Fruit fly (Drosophila melanogaster) whole organism, embryonic: Measurements from ENCODE around the gene CG10508.

Source experiments
- B-H2 ChIP-seq: fragments of 200-800 bp; sonication (Bioruptor generic); optimal IDR thresholded peaks from 2 replicates; lab custom pipeline; 2018; ENCODE audit warnings: missing biosample characterization, mild to moderate bottlenecking, missing genetic modification characterization
- C15 ChIP-seq: fragments of 200-800 bp; sonication (Bioruptor generic); IDR thresholded peaks from 3 replicates; pipeline ENCODE4 v1.3.6; 2022; ENCODE audit warnings: missing biosample characterization, missing genetic modification characterization
- CG10543 ChIP-seq: fragments of 200-800 bp; sonication (Bioruptor generic); optimal IDR thresholded peaks from 3 replicates; lab custom pipeline; 2017; ENCODE audit warnings: missing biosample characterization, mild to moderate bottlenecking, missing genetic modification characterization, moderate library complexity
- CG11504 ChIP-seq: fragments of 200-800 bp; sonication (Bioruptor generic); optimal IDR thresholded peaks from 3 replicates; lab custom pipeline; 2019; ENCODE audit warnings: missing biosample characterization, mild to moderate bottlenecking, missing genetic modification characterization, moderate library complexity
- CG12071 ChIP-seq: fragments of 200-800 bp; sonication (Bioruptor generic); optimal IDR thresholded peaks from 3 replicates; lab custom pipeline; 2018; ENCODE audit warnings: missing biosample characterization, mild to moderate bottlenecking, missing genetic modification characterization
- CG1233 ChIP-seq: fragments of 200-800 bp; sonication (Bioruptor generic); optimal IDR thresholded peaks from 4 replicates; lab custom pipeline; 2018; ENCODE audit warnings: missing biosample characterization, mild to moderate bottlenecking, missing genetic modification characterization
- CG13424 ChIP-seq: fragments of 200-800 bp; sonication (Bioruptor generic); optimal IDR thresholded peaks from 2 replicates; lab custom pipeline; 2019; ENCODE audit warnings: missing biosample characterization, mild to moderate bottlenecking, missing genetic modification characterization, moderate library complexity
- CG14014 ChIP-seq: fragments of 200-800 bp; sonication (Bioruptor generic); IDR thresholded peaks from 2 replicates; pipeline ENCODE4 v1.3.6; 2022; ENCODE audit warnings: missing biosample characterization, missing genetic modification characterization
- CG14441 ChIP-seq: fragments of 200-800 bp; sonication (Bioruptor generic); IDR thresholded peaks from 2 replicates; pipeline ENCODE4 v1.3.6; 2022; ENCODE audit warnings: missing biosample characterization, missing genetic modification characterization
- CG15073 ChIP-seq: fragments of 200-800 bp; sonication (Bioruptor generic); optimal IDR thresholded peaks from 2 replicates; lab custom pipeline; 2016; ENCODE audit warnings: missing biosample characterization, missing genetic modification characterization
- CG16779 ChIP-seq: fragments of 200-800 bp; sonication (Bioruptor generic); IDR thresholded peaks from 2 replicates; pipeline ENCODE4 v1.3.6; 2022; ENCODE audit warnings: missing biosample characterization, missing genetic modification characterization
- CG1792 ChIP-seq: fragments of 200-800 bp; sonication (Bioruptor generic); optimal IDR thresholded peaks from 2 replicates; lab custom pipeline; 2016; ENCODE audit warnings: missing biosample characterization, missing genetic modification characterization
- CG18262 ChIP-seq: fragments of 200-800 bp; optimal IDR thresholded peaks from 3 replicates; lab custom pipeline; 2019; ENCODE audit warnings: missing biosample characterization, mild to moderate bottlenecking, missing genetic modification characterization, moderate library complexity
- CG18619 ChIP-seq: fragments of 200-800 bp; sonication (Bioruptor generic); optimal IDR thresholded peaks from 3 replicates; lab custom pipeline; 2017; ENCODE audit warnings: missing biosample characterization, mild to moderate bottlenecking, missing genetic modification characterization
- CG18764 ChIP-seq: fragments of 200-800 bp; sonication (Bioruptor generic); optimal IDR thresholded peaks from 3 replicates; lab custom pipeline; 2016; ENCODE audit warnings: missing biosample characterization, missing genetic modification characterization
- CG2712 ChIP-seq: fragments of 200-800 bp; optimal IDR thresholded peaks from 3 replicates; lab custom pipeline; 2019; ENCODE audit warnings: missing biosample characterization, mild to moderate bottlenecking, missing genetic modification characterization, moderate library complexity
- CG31365 ChIP-seq: fragments of 200-800 bp; sonication (Bioruptor generic); optimal IDR thresholded peaks from 2 replicates; lab custom pipeline; 2018; ENCODE audit warnings: missing biosample characterization, mild to moderate bottlenecking, missing genetic modification characterization
- CG33557 ChIP-seq: fragments of 200-800 bp; sonication (Bioruptor generic); optimal IDR thresholded peaks from 2 replicates; lab custom pipeline; 2019; ENCODE audit warnings: missing biosample characterization, mild to moderate bottlenecking, missing genetic modification characterization, moderate library complexity
- CG34224 ChIP-seq: fragments of 200-800 bp; sonication (Bioruptor generic); IDR thresholded peaks from 3 replicates; pipeline ENCODE4 v1.3.6; 2022; ENCODE audit warnings: missing biosample characterization, missing genetic modification characterization; ENCODE audit not compliant: partially characterized antibody
- CG4404 ChIP-seq: fragments of 200-800 bp; sonication (Bioruptor generic); IDR thresholded peaks from 2 replicates; pipeline ENCODE4 v1.3.6; 2022; ENCODE audit warnings: missing biosample characterization, missing genetic modification characterization
- CG6689 ChIP-seq: fragments of 200-800 bp; sonication (Bioruptor generic); IDR thresholded peaks from 2 replicates; pipeline ENCODE4 v1.3.6; 2022; ENCODE audit warnings: missing biosample characterization, missing genetic modification characterization
- CG7745 ChIP-seq: fragments of 200-800 bp; sonication (Bioruptor generic); optimal IDR thresholded peaks from 2 replicates; lab custom pipeline; 2018; ENCODE audit warnings: missing biosample characterization, mild to moderate bottlenecking, missing genetic modification characterization, moderate library complexity
- CG9437 ChIP-seq: fragments of 200-800 bp; sonication (Bioruptor generic); optimal IDR thresholded peaks from 2 replicates; lab custom pipeline; 2018; ENCODE audit warnings: missing biosample characterization, mild to moderate bottlenecking, missing genetic modification characterization
- ERR ChIP-seq: fragments of 200-800 bp; sonication (Bioruptor generic); optimal IDR thresholded peaks from 2 replicates; lab custom pipeline; 2016; ENCODE audit warnings: missing biosample characterization, missing genetic modification characterization
- Fer3 ChIP-seq: fragments of 200-800 bp; sonication (Bioruptor generic); optimal IDR thresholded peaks from 2 replicates; lab custom pipeline; 2018; ENCODE audit warnings: missing biosample characterization, mild to moderate bottlenecking, missing genetic modification characterization, moderate library complexity
- H15 ChIP-seq: fragments of 200-800 bp; sonication (Bioruptor generic); IDR thresholded peaks from 3 replicates; pipeline ENCODE4 v1.3.6; 2022; ENCODE audit warnings: missing biosample characterization, missing genetic modification characterization
- NFAT ChIP-seq: fragments of 200-800 bp; sonication (Bioruptor generic); IDR thresholded peaks from 2 replicates; pipeline ENCODE4 v1.3.6; 2022; ENCODE audit warnings: missing biosample characterization, missing genetic modification characterization
- NfI ChIP-seq: fragments of 200-800 bp; sonication (Bioruptor generic); optimal IDR thresholded peaks from 3 replicates; lab custom pipeline; 2018; ENCODE audit warnings: missing biosample characterization, mild to moderate bottlenecking, missing genetic modification characterization, moderate library complexity
- Ptx1 ChIP-seq: fragments of 200-800 bp; sonication (Bioruptor generic); IDR thresholded peaks from 2 replicates; pipeline ENCODE4 v1.3.6; 2022; ENCODE audit warnings: missing biosample characterization, missing genetic modification characterization
- Sox102F ChIP-seq: fragments of 200-800 bp; sonication (Bioruptor generic); optimal IDR thresholded peaks from 2 replicates; lab custom pipeline; 2018; ENCODE audit warnings: missing biosample characterization, mild to moderate bottlenecking, missing genetic modification characterization, moderate library complexity
- Vsx1 ChIP-seq: fragments of 200-800 bp; sonication (Bioruptor generic); optimal IDR thresholded peaks from 2 replicates; lab custom pipeline; 2017; ENCODE audit warnings: missing biosample characterization, mild to moderate bottlenecking, missing genetic modification characterization, missing genetic modification reagents
- abd-A ChIP-seq: fragments of 200-800 bp; sonication (Bioruptor generic); optimal IDR thresholded peaks from 3 replicates; lab custom pipeline; 2019; ENCODE audit warnings: missing biosample characterization, mild to moderate bottlenecking, missing genetic modification characterization, moderate library complexity
- cg ChIP-seq: fragments of 200-800 bp; sonication (Bioruptor generic); optimal IDR thresholded peaks from 3 replicates; lab custom pipeline; 2019; ENCODE audit warnings: missing biosample characterization, mild to moderate bottlenecking, missing genetic modification characterization, moderate library complexity
- chif ChIP-seq, 2 experiments: fragments of 200-800 bp; sonication (Bioruptor generic); optimal IDR thresholded peaks; 3 replicates each; lab custom pipeline; 2016; ENCODE audit warnings: missing biosample characterization in 2 of 2, missing genetic modification characterization in 2 of 2
- ci ChIP-seq: fragments of 200-800 bp; sonication (Bioruptor generic); IDR thresholded peaks from 3 replicates; pipeline ENCODE4 v1.3.6; 2022; ENCODE audit warnings: missing biosample characterization, missing genetic modification characterization
- corto ChIP-seq: fragments of 200-800 bp; sonication (Bioruptor generic); optimal IDR thresholded peaks from 2 replicates; lab custom pipeline; 2016; ENCODE audit warnings: missing biosample characterization, mild to moderate bottlenecking, missing genetic modification characterization, moderate library complexity
- dan ChIP-seq: fragments of 200-800 bp; sonication (Bioruptor generic); IDR thresholded peaks from 2 replicates; pipeline ENCODE4 v1.3.6; 2022; ENCODE audit warnings: missing biosample characterization, missing genetic modification characterization
- dysf ChIP-seq: fragments of 200-800 bp; sonication (Bioruptor generic); IDR thresholded peaks from 3 replicates; pipeline ENCODE4 v1.3.6; 2022; ENCODE audit warnings: missing biosample characterization, missing genetic modification characterization
- gce ChIP-seq: fragments of 200-800 bp; sonication (Bioruptor generic); IDR thresholded peaks from 3 replicates; pipeline ENCODE4 v1.3.6; 2022; ENCODE audit warnings: missing biosample characterization, missing genetic modification characterization
- kay ChIP-seq: fragments of 200-800 bp; sonication (Bioruptor generic); optimal IDR thresholded peaks from 2 replicates; lab custom pipeline; 2016; ENCODE audit warnings: missing biosample characterization, missing genetic modification characterization
- klu ChIP-seq: fragments of 200-800 bp; sonication (Bioruptor generic); IDR thresholded peaks from 2 replicates; pipeline ENCODE4 v1.3.6; 2022; ENCODE audit warnings: missing biosample characterization, missing genetic modification characterization
- luna ChIP-seq: fragments of 200-800 bp; sonication (Bioruptor generic); optimal IDR thresholded peaks from 2 replicates; lab custom pipeline; 2016; ENCODE audit warnings: missing biosample characterization, missing genetic modification characterization
- pan ChIP-seq, 4 experiments: fragments of >200 bp in 3 of 4; fragments of 200-800 bp in 1 of 4; sonication (Bioruptor generic) in 1 of 4; optimal IDR thresholded peaks in 3 of 4; IDR thresholded peaks in 1 of 4; 2 replicates each; pipeline versions ENCODE4 v1.3.6 to Lab custom; 2017 to 2022; ENCODE audit warnings: missing biosample characterization in 2 of 4, missing genetic modification characterization in 2 of 4, mixed read lengths in 1 of 4
- sd ChIP-seq: fragments of 200-800 bp; sonication (Bioruptor generic); optimal IDR thresholded peaks from 3 replicates; lab custom pipeline; 2018; ENCODE audit warnings: missing biosample characterization, mild to moderate bottlenecking, missing genetic modification characterization, moderate library complexity
- slbo ChIP-seq: fragments of 200-800 bp; sonication (Bioruptor generic); IDR thresholded peaks from 2 replicates; pipeline ENCODE4 v1.3.6; 2022; ENCODE audit warnings: missing biosample characterization, missing genetic modification characterization
- sug ChIP-seq: fragments of 200-800 bp; optimal IDR thresholded peaks from 2 replicates; lab custom pipeline; 2019; ENCODE audit warnings: missing biosample characterization, mild to moderate bottlenecking, missing genetic modification characterization, moderate library complexity
- tin ChIP-seq: fragments of 200-800 bp; sonication (Bioruptor generic); optimal IDR thresholded peaks from 3 replicates; lab custom pipeline; 2016; ENCODE audit warnings: missing biosample characterization, missing genetic modification characterization
- vfl ChIP-seq: fragments of 200-800 bp; sonication (Bioruptor generic); optimal IDR thresholded peaks from 2 replicates; lab custom pipeline; 2016; ENCODE audit warnings: missing biosample characterization, missing genetic modification characterization
- vvl ChIP-seq: fragments of 200-800 bp; sonication (Bioruptor generic); IDR thresholded peaks from 2 replicates; pipeline ENCODE4 v1.3.6; 2022; ENCODE audit warnings: missing biosample characterization, missing genetic modification characterization
- z ChIP-seq: fragments of 200-800 bp; sonication (Bioruptor generic); IDR thresholded peaks from 3 replicates; pipeline ENCODE4 v1.3.6; 2022; ENCODE audit warnings: missing biosample characterization, missing genetic modification characterization

CG10508 gene

dm6 chr3L:21200587-21200986 is 9.4 kb upstream of the CG10508 start (continued):
- TF ChIP-seq cg = no peak
- TF ChIP-seq CG14014 (GFP tag; lab: Robert Waterston, UW) = no peak
- no peak for TF ChIP-seq luna (GFP tag; lab: Kevin White, UChicago)
- TF ChIP-seq Sox102F (GFP tag; lab: Kevin White, UChicago) = peak; percentile 24
- TF ChIP-seq CG11504 (tag; lab: Kevin White, UChicago) = peak; percentile 22
- peak; percentile 23 for TF ChIP-seq CG2712
- peak; percentile 17 for TF ChIP-seq CG18262
- no peak for TF ChIP-seq CG1792 (GFP tag; lab: Kevin White, UChicago)
- no peak for TF ChIP-seq CG18619 (GFP tag; lab: Kevin White, UChicago)
- TF ChIP-seq CG15073 (GFP tag; lab: Kevin White, UChicago) = no peak
- no peak for TF ChIP-seq CG18764 (GFP tag; lab: Kevin White, UChicago)
- TF ChIP-seq CG6689 (GFP tag; lab: Robert Waterston, UW) = no peak
- peak; percentile 35 for TF ChIP-seq sd (tag; lab: Kevin White, UChicago)
- TF ChIP-seq B-H2 (GFP tag; lab: Kevin White, UChicago) = no peak
- no peak for TF ChIP-seq ERR (GFP tag; lab: Kevin White, UChicago)
- TF ChIP-seq CG34224 = no peak
- TF ChIP-seq dan (GFP tag; lab: Robert Waterston, UW) = no peak
- 0 out of 2 replicates have a peak, but pooled peaks have one; percentile 30 for TF ChIP-seq vvl (GFP tag; lab: Robert Waterston, UW)
- peak; percentile 25 for TF ChIP-seq CG10543 (GFP tag; lab: Kevin White, UChicago)
- no peak for TF ChIP-seq Vsx1 (GFP tag; lab: Kevin White, UChicago)
- no peak for TF ChIP-seq CG16779 (GFP tag; lab: Robert Waterston, UW)
- no peak for TF ChIP-seq vfl (GFP tag; lab: Kevin White, UChicago)
- no peak for TF ChIP-seq CG31365 (tag; lab: Kevin White, UChicago)
- TF ChIP-seq CG9437 (GFP tag; lab: Kevin White, UChicago) = no peak
- TF ChIP-seq H15 (GFP tag; lab: Robert Waterston, UW) = no peak
- TF ChIP-seq chif (GFP tag; optimal IDR thresholded peaks at IDR 0.05; lab: Kevin White, UChicago) = no peak
- no peak for TF ChIP-seq z (GFP tag; lab: Robert Waterston, UW)
- TF ChIP-seq CG12071 = no peak
- no peak for TF ChIP-seq abd-A (tag; lab: Kevin White, UChicago)
- TF ChIP-seq dysf (GFP tag; lab: Robert Waterston, UW) = 0 out of 3 replicates have a peak, but pooled peaks have one; percentile 18
- no peak for TF ChIP-seq C15 (GFP tag; lab: Robert Waterston, UW)
- no peak for TF ChIP-seq pan (optimal IDR thresholded peaks at IDR 0.05; lab: Kevin White, UChicago)
- peak in 1 of 2 experiments; percentile 26 for TF ChIP-seq pan (GFP tag; optimal IDR thresholded peaks at IDR 0.05 in 1 of 2, IDR thresholded peaks at IDR 0.05 in 1 of 2)
- 0 out of 2 replicates have a peak, but pooled peaks have one; percentile 9 for TF ChIP-seq NFAT
- TF ChIP-seq slbo (GFP tag; lab: Robert Waterston, UW) = 0 out of 2 replicates have a peak, but pooled peaks have one; percentile 24
- no peak for TF ChIP-seq Fer3 (tag; lab: Kevin White, UChicago)
- 0 out of 3 replicates have a peak, but pooled peaks have one; percentile 55 for TF ChIP-seq gce (GFP tag; lab: Robert Waterston, UW)
- no peak for TF ChIP-seq tin
- TF ChIP-seq kay = no peak
- no peak for TF ChIP-seq sug (tag; lab: Kevin White, UChicago)

- TF ChIP-seq corto (GFP tag; lab: Kevin White, UChicago) (no peak), klu (GFP tag; lab: Robert Waterston, UW) (no peak), Ptx1 (GFP tag; lab: Robert Waterston, UW) (no peak), NfI (GFP tag; lab: Kevin White, UChicago) (peak; percentile 3), CG14441 (GFP tag; lab: Robert Waterston, UW) (0 out of 2 replicates have a peak, but pooled peaks have one; percentile 20), CG33557 (no peak), ci (GFP tag; lab: Robert Waterston, UW) (0 out of 3 replicates have a peak, but pooled peaks have one; percentile 21), CG1233 (GFP tag; lab: Kevin White, UChicago) (peak; percentile 2), Vsx1 (GFP tag; lab: Kevin White, UChicago) (peak; percentile 82), CG4404 (GFP tag; lab: Robert Waterston, UW) (no peak), CG13424 (tag; lab: Kevin White, UChicago) (no peak), CG7745 (tag; lab: Kevin White, UChicago) (no peak)
Measured at dm6 chr3L:21201246-21201896, 8.6 kb upstream of the CG10508 start.
